Worm (Caenorhabditis elegans) whole organism, mixed stage, embryonic: ENCODE measurements around the gene srh-76.

Experiments
- M03D4.4 ChIP-seq: sonication (generic microtip); optimal IDR thresholded peaks from 2 replicates; lab custom pipeline; 2017; ENCODE audit warnings: mild to moderate bottlenecking, missing genetic modification characterization, missing compliant biosample characterization
- bed-3 ChIP-seq: fragments of 200-800 bp; sonication (Bioruptor generic); optimal IDR thresholded peaks from 3 replicates; lab custom pipeline; 2018; ENCODE audit warnings: mild to moderate bottlenecking, missing genetic modification characterization, moderate library complexity, missing compliant biosample characterization
- blmp-1 ChIP-seq: fragments of 150-350 bp; optimal IDR thresholded peaks from 2 replicates; lab custom pipeline; 2014; ENCODE audit warnings: missing biosample characterization, missing genetic modification characterization
- ceh-39 ChIP-seq: fragments of 150-350 bp; optimal IDR thresholded peaks from 2 replicates; lab custom pipeline; 2014; ENCODE audit warnings: missing biosample characterization, missing genetic modification characterization
- ceh-43 ChIP-seq: fragments of 200-800 bp; sonication (Bioruptor generic); optimal IDR thresholded peaks from 2 replicates; lab custom pipeline; 2018; ENCODE audit warnings: mild to moderate bottlenecking, missing genetic modification characterization, moderate library complexity, missing compliant biosample characterization
- ceh-83 ChIP-seq: fragments of 200-800 bp; sonication (Bioruptor generic); optimal IDR thresholded peaks from 2 replicates; lab custom pipeline; 2018; ENCODE audit warnings: mild to moderate bottlenecking, missing genetic modification characterization, missing compliant biosample characterization
- ces-1 ChIP-seq: fragments of 150-350 bp; optimal IDR thresholded peaks from 2 replicates; lab custom pipeline; 2014; ENCODE audit warnings: missing biosample characterization, missing genetic modification reagents, missing genetic modification characterization
- cnd-1 ChIP-seq: fragments of 200-800 bp; sonication (Bioruptor generic); optimal IDR thresholded peaks from 2 replicates; lab custom pipeline; 2018; ENCODE audit warnings: mild to moderate bottlenecking, missing genetic modification characterization, missing compliant biosample characterization
- drap-1 ChIP-seq: fragments of 200-800 bp; sonication (Bioruptor generic); optimal IDR thresholded peaks from 3 replicates; lab custom pipeline; 2018; ENCODE audit warnings: mild to moderate bottlenecking, missing genetic modification characterization, missing compliant biosample characterization
- elt-1 ChIP-seq: sonication (generic microtip); optimal IDR thresholded peaks from 2 replicates; lab custom pipeline; 2017; ENCODE audit warnings: missing genetic modification characterization, mild to moderate bottlenecking, missing compliant biosample characterization, antibody characterized with exemption, moderate library complexity, borderline replicate concordance; ENCODE audit not compliant: insufficient read depth
- elt-3 ChIP-seq: fragments of 150-350 bp; optimal IDR thresholded peaks from 2 replicates; lab custom pipeline; 2014; ENCODE audit warnings: missing biosample characterization, missing genetic modification characterization
- ham-2 ChIP-seq: fragments of 200-800 bp; sonication (Bioruptor generic); optimal IDR thresholded peaks from 2 replicates; lab custom pipeline; 2018; ENCODE audit warnings: mild to moderate bottlenecking, missing genetic modification characterization, missing compliant biosample characterization
- hlh-1 ChIP-seq: fragments of 150-350 bp; optimal IDR thresholded peaks from 2 replicates; lab custom pipeline; 2014; ENCODE audit warnings: missing biosample characterization, missing genetic modification reagents, missing genetic modification characterization
- lin-13 ChIP-seq: fragments of 150-350 bp; optimal IDR thresholded peaks from 2 replicates; lab custom pipeline; 2014; ENCODE audit warnings: missing biosample characterization, missing genetic modification characterization
- lin-32 ChIP-seq: fragments of 200-800 bp; sonication (Bioruptor generic); optimal IDR thresholded peaks from 2 replicates; lab custom pipeline; 2018; ENCODE audit warnings: mild to moderate bottlenecking, missing genetic modification characterization, missing compliant biosample characterization
- lsy-2 ChIP-seq: fragments of 150-350 bp; optimal IDR thresholded peaks from 2 replicates; lab custom pipeline; 2014; ENCODE audit warnings: missing biosample characterization, missing genetic modification characterization
- mab-5 ChIP-seq: fragments of 150-350 bp; optimal IDR thresholded peaks from 2 replicates; lab custom pipeline; 2014; ENCODE audit warnings: missing biosample characterization, missing genetic modification characterization
- mep-1 ChIP-seq: fragments of 150-350 bp; optimal IDR thresholded peaks from 2 replicates; lab custom pipeline; 2017; ENCODE audit warnings: missing biosample characterization, missing genetic modification reagents, missing genetic modification characterization, inconsistent platforms
- mls-2 ChIP-seq: sonication (generic microtip); optimal IDR thresholded peaks from 2 replicates; lab custom pipeline; 2016; ENCODE audit warnings: mild to moderate bottlenecking, missing genetic modification characterization, moderate library complexity, missing compliant biosample characterization
- nhr-2 ChIP-seq: fragments of 150-350 bp; optimal IDR thresholded peaks from 2 replicates; lab custom pipeline; 2014; ENCODE audit warnings: missing biosample characterization, missing genetic modification characterization
- nhr-237 ChIP-seq: fragments of 150-350 bp; optimal IDR thresholded peaks from 2 replicates; lab custom pipeline; 2014; ENCODE audit warnings: missing biosample characterization, missing genetic modification characterization
- nhr-28 ChIP-seq: fragments of 150-350 bp; optimal IDR thresholded peaks from 2 replicates; lab custom pipeline; 2014; ENCODE audit warnings: missing biosample characterization, missing genetic modification characterization
- pha-4 ChIP-seq: fragments of 150-350 bp; optimal IDR thresholded peaks from 2 replicates; lab custom pipeline; 2018; ENCODE audit warnings: missing biosample characterization, missing genetic modification reagents, missing genetic modification characterization
- sem-2 ChIP-seq: fragments of 200-800 bp; sonication (Bioruptor generic); optimal IDR thresholded peaks from 2 replicates; lab custom pipeline; 2018; ENCODE audit warnings: mild to moderate bottlenecking, missing genetic modification characterization, missing compliant biosample characterization
- snpc-4 ChIP-seq: fragments of 150-350 bp; optimal IDR thresholded peaks from 2 replicates; lab custom pipeline; 2014; ENCODE audit warnings: missing biosample characterization, missing genetic modification characterization
- sptf-1 ChIP-seq: sonication (generic microtip); optimal IDR thresholded peaks from 2 replicates; lab custom pipeline; 2017; ENCODE audit warnings: mild to moderate bottlenecking, missing genetic modification characterization, moderate library complexity, missing compliant biosample characterization
- tbx-8 ChIP-seq: fragments of 200-800 bp; sonication (Bioruptor generic); optimal IDR thresholded peaks from 2 replicates; lab custom pipeline; 2018; ENCODE audit warnings: mild to moderate bottlenecking, missing genetic modification characterization, moderate library complexity, missing compliant biosample characterization
- unc-120 ChIP-seq: sonication (generic microtip); optimal IDR thresholded peaks from 2 replicates; lab custom pipeline; 2017; ENCODE audit warnings: missing genetic modification characterization, missing compliant biosample characterization; ENCODE audit not compliant: poor library complexity, severe bottlenecking
- unc-39 ChIP-seq: fragments of 150-350 bp; optimal IDR thresholded peaks from 2 replicates; lab custom pipeline; 2014; ENCODE audit warnings: missing biosample characterization, missing genetic modification characterization
- unc-62 ChIP-seq: fragments of 150-350 bp; optimal IDR thresholded peaks from 2 replicates; lab custom pipeline; 2014; ENCODE audit warnings: missing biosample characterization, missing genetic modification reagents, missing genetic modification characterization
- zip-8 ChIP-seq: fragments of 150-350 bp; optimal IDR thresholded peaks from 2 replicates; lab custom pipeline; 2014; ENCODE audit warnings: missing biosample characterization, missing genetic modification characterization
- ztf-11 ChIP-seq: fragments of 150-350 bp; optimal IDR thresholded peaks from 2 replicates; lab custom pipeline; 2014; ENCODE audit warnings: missing biosample characterization, missing genetic modification characterization

srh-76 gene

DNA sequence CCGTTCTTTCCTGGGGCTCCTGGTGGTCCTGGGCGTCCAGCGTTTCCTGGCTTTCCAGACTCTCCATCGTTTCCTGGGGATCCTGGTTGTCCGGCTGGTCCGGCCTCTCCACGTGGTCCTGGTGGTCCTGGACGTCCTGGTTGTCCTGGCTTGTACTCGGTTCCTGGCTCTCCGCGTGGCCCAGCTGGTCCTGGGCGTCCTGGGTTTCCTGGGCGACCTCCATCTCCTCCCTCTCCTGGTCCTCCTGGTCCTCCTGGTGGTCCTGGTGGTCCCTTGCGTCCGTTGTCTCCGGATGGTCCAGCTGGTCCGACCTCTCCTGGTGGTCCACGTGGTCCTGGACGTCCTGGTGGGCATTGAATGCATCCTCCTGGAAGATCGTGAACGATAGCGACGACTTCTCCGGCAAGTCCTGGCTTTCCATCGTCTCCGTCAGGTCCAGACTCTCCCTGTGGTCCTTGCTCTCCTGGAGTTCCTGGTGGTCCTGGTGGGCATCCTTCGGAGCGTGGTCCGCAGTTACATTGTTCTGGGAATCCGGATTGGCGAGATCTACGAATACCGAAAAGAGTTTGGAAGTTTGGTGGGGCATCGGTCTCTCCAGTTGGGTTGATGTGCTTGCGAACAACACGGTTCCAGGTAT lies 2.5 kb downstream of the srh-76 start:
- TF ChIP-seq sem-2 (no peak), lin-32 (GFP tag; lab: Kevin White, UChicago) (no peak), unc-39 (no peak), M03D4.4 (no peak), pha-4 (no peak), blmp-1 (tag; lab: Kevin White, UChicago) (no peak), sptf-1 (tag; lab: Kevin White, UChicago) (no peak), nhr-28 (no peak), snpc-4 (no peak), drap-1 (no peak), ceh-39 (no peak)

DNA sequence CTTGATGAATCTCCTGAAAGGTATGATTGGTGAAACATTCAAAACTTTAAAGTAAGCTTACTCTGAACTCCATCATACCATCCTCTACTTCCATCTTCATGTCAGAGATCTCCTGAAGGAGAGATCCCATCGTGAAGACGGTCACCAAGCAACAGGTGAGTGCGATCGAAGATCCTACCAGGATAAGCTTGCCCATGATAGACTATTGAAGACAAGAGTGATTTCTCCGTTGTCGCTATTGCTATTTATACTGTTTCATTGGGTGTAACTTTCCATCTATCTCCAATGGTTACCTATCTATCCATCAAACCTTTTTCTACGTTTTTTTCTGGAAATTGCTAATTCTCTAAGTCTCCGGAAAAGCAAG lies 3.0 kb downstream of the srh-76 start, which contains the start of gene col-140:
Gene col-140, minus strand, starts transcription at position 219 of the 367 bp plus-strand sequence.
- TF ChIP-seq ham-2 (GFP tag; lab: Kevin White, UChicago) = no peak
- TF ChIP-seq nhr-28 = no peak
- no peak for TF ChIP-seq ceh-43 (GFP tag; lab: Kevin White, UChicago)
- TF ChIP-seq mep-1 = no peak
- TF ChIP-seq nhr-2 (tag; lab: Kevin White, UChicago) = no peak
- TF ChIP-seq ztf-11 (tag; lab: Kevin White, UChicago) = no peak
- TF ChIP-seq elt-3 = no peak
- no peak for TF ChIP-seq unc-39
- TF ChIP-seq ceh-39 = no peak
- no peak for TF ChIP-seq unc-62 (GFP tag; lab: Kevin White, UChicago)
- TF ChIP-seq mab-5 (tag; lab: Kevin White, UChicago) = no peak
- TF ChIP-seq sem-2 = no peak
- TF ChIP-seq lin-13 = no peak
- TF ChIP-seq zip-8 (tag; lab: Kevin White, UChicago) = no peak
- no peak for TF ChIP-seq M03D4.4
- no peak for TF ChIP-seq snpc-4
- no peak for TF ChIP-seq unc-120

DNA sequence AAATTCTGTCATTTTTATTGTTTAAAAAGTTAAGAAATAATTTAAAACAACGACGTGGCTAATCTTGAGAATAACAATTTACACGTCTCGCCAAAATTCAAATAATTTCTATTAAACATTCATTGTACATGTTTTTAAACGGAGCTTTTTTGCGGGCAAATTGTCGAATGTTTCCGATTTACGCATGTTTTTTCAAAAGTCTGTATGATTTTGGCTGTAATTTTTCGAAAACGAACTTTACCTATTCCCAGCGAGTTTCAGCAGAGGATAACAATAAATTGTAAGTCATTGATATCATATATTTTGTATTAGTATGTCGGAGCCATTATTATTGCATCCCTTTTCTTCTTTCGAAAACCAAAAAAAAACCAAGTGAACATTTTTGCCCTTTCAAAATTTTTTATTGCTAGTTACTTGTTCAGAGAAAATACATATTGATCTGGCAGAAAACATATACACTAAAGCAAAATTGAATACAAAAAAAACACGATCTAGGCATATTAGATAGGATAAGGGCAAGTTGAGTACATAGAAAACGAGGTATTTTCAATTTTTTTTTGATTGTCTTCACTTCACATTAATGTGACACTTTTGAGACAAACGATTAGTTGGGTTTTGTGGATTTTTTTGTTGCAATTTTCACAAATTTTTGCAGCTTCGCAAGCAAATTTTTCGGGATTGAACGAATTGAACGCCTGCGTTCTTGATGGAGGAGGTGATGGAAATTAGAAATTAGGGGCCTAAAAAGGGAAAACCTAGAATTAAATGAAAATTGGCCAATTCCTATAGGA lies 5.1 kb downstream of the srh-76 start, which contains the start of gene F26F12.2:
Gene F26F12.2, minus strand, starts transcription at position 38 of the 791 bp plus-strand sequence.
- TF ChIP-seq ceh-83 (GFP tag; lab: Kevin White, UChicago) = no peak
- no peak for TF ChIP-seq tbx-8 (GFP tag; lab: Kevin White, UChicago)
- TF ChIP-seq cnd-1 (tag; lab: Kevin White, UChicago) = no peak
- TF ChIP-seq nhr-237 (tag; lab: Kevin White, UChicago) = no peak
- TF ChIP-seq hlh-1 = no peak
- TF ChIP-seq elt-1 (tag; lab: Kevin White, UChicago) = no peak
- TF ChIP-seq pha-4 = no peak

DNA sequence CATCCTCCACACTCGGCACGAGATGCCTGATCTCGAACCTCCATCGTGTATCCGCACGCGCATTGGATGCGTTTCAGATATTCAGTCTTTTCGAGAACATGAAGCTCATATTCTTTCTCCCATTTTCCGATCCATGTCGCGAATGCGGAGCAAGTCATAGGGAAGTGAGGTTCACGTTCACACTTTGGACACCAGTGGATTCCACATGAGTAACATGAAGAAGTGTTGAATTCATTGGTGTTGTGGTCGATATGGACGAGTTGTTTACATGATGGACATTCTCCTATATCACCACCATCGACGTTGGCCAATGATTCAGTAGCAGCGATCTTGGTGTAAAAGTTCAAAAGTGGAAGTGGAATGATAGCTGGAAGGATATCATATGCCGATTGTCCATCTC lies 7.3 kb downstream of the srh-76 start:
- TF ChIP-seq snpc-4 (no peak), lsy-2 (tag; lab: Kevin White, UChicago) (no peak), tbx-8 (GFP tag; lab: Kevin White, UChicago) (no peak), ces-1 (GFP tag; lab: Kevin White, UChicago) (no peak), drap-1 (no peak), cnd-1 (tag; lab: Kevin White, UChicago) (no peak), bed-3 (GFP tag; lab: Kevin White, UChicago) (no peak), sptf-1 (tag; lab: Kevin White, UChicago) (no peak), ham-2 (GFP tag; lab: Kevin White, UChicago) (no peak), unc-39 (no peak), elt-1 (tag; lab: Kevin White, UChicago) (no peak), lin-13 (no peak), M03D4.4 (no peak), pha-4 (no peak), blmp-1 (tag; lab: Kevin White, UChicago) (no peak), mls-2 (tag; lab: Kevin White, UChicago) (no peak), nhr-237 (tag; lab: Kevin White, UChicago) (no peak), ceh-43 (GFP tag; lab: Kevin White, UChicago) (no peak)
